Fruit fly (Drosophila melanogaster): ENCODE measurements around the gene Zmynd8.
A peak's percentile ranks its signal among the peaks of the same experiment; 100 is the strongest.

The Zmynd8 gene

dm6 chr3R:31686692-31687351, 17.6 kb downstream of the Zmynd8 start (continued):
- TF ChIP-seq odd (GFP tag; optimal IDR thresholded peaks at IDR 0.05) (peak; percentile 81), dpn (GFP tag; optimal IDR thresholded peaks at IDR 0.05) (peak; percentile 72 to 85), slou (GFP tag; optimal IDR thresholded peaks at IDR 0.05) (no peak), da (GFP tag; optimal IDR thresholded peaks at IDR 0.05) (peak; percentile 15), her (GFP tag; optimal IDR thresholded peaks at IDR 0.05) (peak; percentile 32), CG15479 (GFP tag; optimal IDR thresholded peaks at IDR 0.05) (no peak), Spps (tag; optimal IDR thresholded peaks at IDR 0.05) (peak; percentile 95), CG13123 (GFP tag; optimal IDR thresholded peaks at IDR 0.05) (peak; percentile 69), CG13287 (GFP tag; IDR thresholded peaks at IDR 0.05; ENCODE audit: partially characterized antibody) (no peak), Dll (GFP tag; IDR thresholded peaks at IDR 0.05; ENCODE audit: partially characterized antibody) (no peak), sim (GFP tag; IDR thresholded peaks at IDR 0.05) (peak; percentile 82; the same call in 1 of the 2 replicates), bigmax (GFP tag; optimal IDR thresholded peaks at IDR 0.05) (peak; percentile 23), Poxn (GFP tag; IDR thresholded peaks at IDR 0.05) (no peak), Elba2 (GFP tag; optimal IDR thresholded peaks at IDR 0.05) (peak; percentile 17), Hr39 (optimal IDR thresholded peaks at IDR 0.05) (no peak), CG14667 (GFP tag; IDR thresholded peaks at IDR 0.05) (peak; percentile 70), CG10654 (GFP tag; optimal IDR thresholded peaks at IDR 0.05) (peak; percentile 80), CG3065 (GFP tag; optimal IDR thresholded peaks at IDR 0.05) (peak; percentile 75), CG8765 (GFP tag; IDR thresholded peaks at IDR 0.05) (peak; percentile 31; the same call in 1 of the 2 replicates), br (optimal IDR thresholded peaks at IDR 0.05) (no peak), CG17328 (GFP tag; IDR thresholded peaks at IDR 0.05) (peak; percentile 93), Atf-2 (GFP tag; optimal IDR thresholded peaks at IDR 0.05) (peak; percentile 84), CG16815 (GFP tag; optimal IDR thresholded peaks at IDR 0.05) (peak; percentile 91), CG17829 (tag; optimal IDR thresholded peaks at IDR 0.05) (peak; percentile 94), CG9797 (GFP tag; optimal IDR thresholded peaks at IDR 0.05) (peak; percentile 29), CG13424 (tag; optimal IDR thresholded peaks at IDR 0.05) (peak; percentile 92), BtbVII (GFP tag; optimal IDR thresholded peaks at IDR 0.05) (peak; percentile 48), CG16813 (GFP tag; IDR thresholded peaks at IDR 0.05; ENCODE audit: partially characterized antibody) (no peak), Atf6 (GFP tag; IDR thresholded peaks at IDR 0.05) (no peak), sens-2 (GFP tag; IDR thresholded peaks at IDR 0.05) (peak; percentile 93), psq (GFP tag; optimal IDR thresholded peaks at IDR 0.05) (peak; percentile 51), CG6854 (GFP tag; optimal IDR thresholded peaks at IDR 0.05) (peak; percentile 24), grn (GFP tag; optimal IDR thresholded peaks at IDR 0.05) (no peak), bab2 (GFP tag; optimal IDR thresholded peaks at IDR 0.05) (peak; percentile 83), grau (tag; optimal IDR thresholded peaks at IDR 0.05) (peak; percentile 84), CG14050 (GFP tag; IDR thresholded peaks at IDR 0.05) (peak; percentile 60; the same call in 2 of the 3 replicates), Doc3 (GFP tag; IDR thresholded peaks at IDR 0.05; ENCODE audit: partially characterized antibody) (no peak), prd (optimal IDR thresholded peaks at IDR 0.05) (no peak), prd (GFP tag; IDR thresholded peaks at IDR 0.05) (peak; percentile 83), Blimp-1 (GFP tag; optimal IDR thresholded peaks at IDR 0.05) (peak; percentile 90), tna (GFP tag; IDR thresholded peaks at IDR 0.05; ENCODE audit: partially characterized antibody) (no peak), gro (GFP tag; optimal IDR thresholded peaks at IDR 0.05) (no peak), danr (GFP tag; IDR thresholded peaks at IDR 0.05) (peak; percentile 76), CG8359 (GFP tag; optimal IDR thresholded peaks at IDR 0.05; ENCODE audit: borderline replicate concordance) (peak; percentile 87), abd-A (tag; optimal IDR thresholded peaks at IDR 0.05) (peak; percentile 32), crol (GFP tag; IDR thresholded peaks at IDR 0.05) (peak; percentile 99), CG13775 (GFP tag; optimal IDR thresholded peaks at IDR 0.05) (peak; percentile 87), Eip74EF (GFP tag; optimal IDR thresholded peaks at IDR 0.05) (peak in 1 of 2 experiments; percentile 85), Vsx1 (GFP tag; optimal IDR thresholded peaks at IDR 0.05) (peak; percentile 62), CG10274 (GFP tag; optimal IDR thresholded peaks at IDR 0.05) (peak; percentile 46)

Data from whole organism, embryonic.